Worm (Caenorhabditis elegans) whole organism, mixed stage, embryonic: ENCODE measurements around the gene swsn-6.

Experiments
- M03D4.4 ChIP-seq: sonication (generic microtip); optimal IDR thresholded peaks from 2 replicates; lab custom pipeline; 2017; ENCODE audit warnings: mild to moderate bottlenecking, missing genetic modification characterization, missing compliant biosample characterization
- blmp-1 ChIP-seq: fragments of 150-350 bp; optimal IDR thresholded peaks from 2 replicates; lab custom pipeline; 2014; ENCODE audit warnings: missing biosample characterization, missing genetic modification characterization
- ceh-39 ChIP-seq: fragments of 150-350 bp; optimal IDR thresholded peaks from 2 replicates; lab custom pipeline; 2014; ENCODE audit warnings: missing biosample characterization, missing genetic modification characterization
- ceh-43 ChIP-seq: fragments of 200-800 bp; sonication (Bioruptor generic); optimal IDR thresholded peaks from 2 replicates; lab custom pipeline; 2018; ENCODE audit warnings: mild to moderate bottlenecking, missing genetic modification characterization, moderate library complexity, missing compliant biosample characterization
- ceh-83 ChIP-seq: fragments of 200-800 bp; sonication (Bioruptor generic); optimal IDR thresholded peaks from 2 replicates; lab custom pipeline; 2018; ENCODE audit warnings: mild to moderate bottlenecking, missing genetic modification characterization, missing compliant biosample characterization
- ces-1 ChIP-seq: fragments of 150-350 bp; optimal IDR thresholded peaks from 2 replicates; lab custom pipeline; 2014; ENCODE audit warnings: missing biosample characterization, missing genetic modification reagents, missing genetic modification characterization
- cnd-1 ChIP-seq: fragments of 200-800 bp; sonication (Bioruptor generic); optimal IDR thresholded peaks from 2 replicates; lab custom pipeline; 2018; ENCODE audit warnings: mild to moderate bottlenecking, missing genetic modification characterization, missing compliant biosample characterization
- drap-1 ChIP-seq: fragments of 200-800 bp; sonication (Bioruptor generic); optimal IDR thresholded peaks from 3 replicates; lab custom pipeline; 2018; ENCODE audit warnings: mild to moderate bottlenecking, missing genetic modification characterization, missing compliant biosample characterization
- elt-3 ChIP-seq: fragments of 150-350 bp; optimal IDR thresholded peaks from 2 replicates; lab custom pipeline; 2014; ENCODE audit warnings: missing biosample characterization, missing genetic modification characterization
- flh-1 ChIP-seq: fragments of 200-800 bp; sonication (Bioruptor generic); optimal IDR thresholded peaks from 2 replicates; lab custom pipeline; 2018; ENCODE audit warnings: mild to moderate bottlenecking, missing genetic modification characterization, moderate library complexity, missing compliant biosample characterization
- ham-2 ChIP-seq: fragments of 200-800 bp; sonication (Bioruptor generic); optimal IDR thresholded peaks from 2 replicates; lab custom pipeline; 2018; ENCODE audit warnings: mild to moderate bottlenecking, missing genetic modification characterization, missing compliant biosample characterization
- hlh-1 ChIP-seq: fragments of 150-350 bp; optimal IDR thresholded peaks from 2 replicates; lab custom pipeline; 2014; ENCODE audit warnings: missing biosample characterization, missing genetic modification reagents, missing genetic modification characterization
- lin-13 ChIP-seq: fragments of 150-350 bp; optimal IDR thresholded peaks from 2 replicates; lab custom pipeline; 2014; ENCODE audit warnings: missing biosample characterization, missing genetic modification characterization
- lin-32 ChIP-seq: fragments of 200-800 bp; sonication (Bioruptor generic); optimal IDR thresholded peaks from 2 replicates; lab custom pipeline; 2018; ENCODE audit warnings: mild to moderate bottlenecking, missing genetic modification characterization, missing compliant biosample characterization
- lsy-2 ChIP-seq: fragments of 150-350 bp; optimal IDR thresholded peaks from 2 replicates; lab custom pipeline; 2014; ENCODE audit warnings: missing biosample characterization, missing genetic modification characterization
- mab-5 ChIP-seq: fragments of 150-350 bp; optimal IDR thresholded peaks from 2 replicates; lab custom pipeline; 2014; ENCODE audit warnings: missing biosample characterization, missing genetic modification characterization
- mep-1 ChIP-seq: fragments of 150-350 bp; optimal IDR thresholded peaks from 2 replicates; lab custom pipeline; 2017; ENCODE audit warnings: missing biosample characterization, missing genetic modification reagents, missing genetic modification characterization, inconsistent platforms
- mls-2 ChIP-seq: sonication (generic microtip); optimal IDR thresholded peaks from 2 replicates; lab custom pipeline; 2016; ENCODE audit warnings: mild to moderate bottlenecking, missing genetic modification characterization, moderate library complexity, missing compliant biosample characterization
- nhr-12 ChIP-seq: fragments of 150-350 bp; optimal IDR thresholded peaks from 2 replicates; lab custom pipeline; 2014; ENCODE audit warnings: missing biosample characterization, missing genetic modification characterization
- nhr-2 ChIP-seq: fragments of 150-350 bp; optimal IDR thresholded peaks from 2 replicates; lab custom pipeline; 2014; ENCODE audit warnings: missing biosample characterization, missing genetic modification characterization
- nhr-237 ChIP-seq: fragments of 150-350 bp; optimal IDR thresholded peaks from 2 replicates; lab custom pipeline; 2014; ENCODE audit warnings: missing biosample characterization, missing genetic modification characterization
- nhr-28 ChIP-seq: fragments of 150-350 bp; optimal IDR thresholded peaks from 2 replicates; lab custom pipeline; 2014; ENCODE audit warnings: missing biosample characterization, missing genetic modification characterization
- nhr-76 ChIP-seq: sonication (generic microtip); optimal IDR thresholded peaks from 2 replicates; lab custom pipeline; 2017; ENCODE audit warnings: missing biosample characterization, missing genetic modification characterization
- snpc-4 ChIP-seq: fragments of 150-350 bp; optimal IDR thresholded peaks from 2 replicates; lab custom pipeline; 2014; ENCODE audit warnings: missing biosample characterization, missing genetic modification characterization
- sptf-1 ChIP-seq: sonication (generic microtip); optimal IDR thresholded peaks from 2 replicates; lab custom pipeline; 2017; ENCODE audit warnings: mild to moderate bottlenecking, missing genetic modification characterization, moderate library complexity, missing compliant biosample characterization
- tbx-8 ChIP-seq: fragments of 200-800 bp; sonication (Bioruptor generic); optimal IDR thresholded peaks from 2 replicates; lab custom pipeline; 2018; ENCODE audit warnings: mild to moderate bottlenecking, missing genetic modification characterization, moderate library complexity, missing compliant biosample characterization
- unc-39 ChIP-seq: fragments of 150-350 bp; optimal IDR thresholded peaks from 2 replicates; lab custom pipeline; 2014; ENCODE audit warnings: missing biosample characterization, missing genetic modification characterization
- unc-62 ChIP-seq: fragments of 150-350 bp; optimal IDR thresholded peaks from 2 replicates; lab custom pipeline; 2014; ENCODE audit warnings: missing biosample characterization, missing genetic modification reagents, missing genetic modification characterization
- ztf-11 ChIP-seq: fragments of 150-350 bp; optimal IDR thresholded peaks from 2 replicates; lab custom pipeline; 2014; ENCODE audit warnings: missing biosample characterization, missing genetic modification characterization

The swsn-6 gene

ce11 chrIV:5360533-5360932 lies 34.3 kb upstream of the swsn-6 start, which contains the start of gene F41H10.5:
Gene F41H10.5 (plus strand): TSS chrIV:5360907.
- no peak for TF ChIP-seq nhr-28 (tag; lab: Kevin White, UChicago)
- no peak for TF ChIP-seq lsy-2 (tag; lab: Kevin White, UChicago)
- no peak for TF ChIP-seq M03D4.4 (tag; lab: Kevin White, UChicago)
- TF ChIP-seq ztf-11 (tag; lab: Kevin White, UChicago), result no peak
- TF ChIP-seq sptf-1 (tag; lab: Kevin White, UChicago), result no peak
- TF ChIP-seq, all 35 proteins: peak for 0

ce11 chrIV:5364135-5364609 lies 30.7 kb upstream of the swsn-6 start, which contains the start of the genes hda-6 and F41H10.4:
Gene hda-6 (minus strand): TSS chrIV:5364306.
Gene F41H10.4 (plus strand): TSS chrIV:5364559.
- no peak for TF ChIP-seq mab-5
- no peak for TF ChIP-seq ces-1 (GFP tag; lab: Kevin White, UChicago)
- no peak for TF ChIP-seq ham-2 (GFP tag; lab: Kevin White, UChicago)
- peak; percentile 4 for TF ChIP-seq nhr-237 (tag; lab: Kevin White, UChicago)
- TF ChIP-seq mep-1 (tag; lab: Kevin White, UChicago), result peak; percentile 29
- peak; percentile 70 for TF ChIP-seq lin-13
- peak; percentile 61 for TF ChIP-seq lsy-2 (tag; lab: Kevin White, UChicago)
- no peak for TF ChIP-seq elt-3 (tag; lab: Kevin White, UChicago)
- TF ChIP-seq nhr-12 (tag; lab: Kevin White, UChicago), result no peak

ce11 chrIV:5366567-5366966 lies 28.3 kb upstream of the swsn-6 start, which contains the start of gene sand-1:
Gene sand-1 (plus strand): TSS chrIV:5366867.
- TF ChIP-seq ceh-43 (GFP tag; lab: Kevin White, UChicago), result no peak
- TF ChIP-seq ceh-39 (tag; lab: Kevin White, UChicago), result no peak
- TF ChIP-seq hlh-1 (tag; lab: Kevin White, UChicago), result no peak
- no peak for TF ChIP-seq nhr-76
- no peak for TF ChIP-seq mep-1 (tag; lab: Kevin White, UChicago)
- TF ChIP-seq lin-13, result no peak
- no peak for TF ChIP-seq ces-1 (GFP tag; lab: Kevin White, UChicago)
- TF ChIP-seq nhr-2 (tag; lab: Kevin White, UChicago), result no peak
- no peak for TF ChIP-seq unc-62 (GFP tag; lab: Kevin White, UChicago)
- TF ChIP-seq lin-32, result no peak
- no peak for TF ChIP-seq blmp-1 (tag; lab: Kevin White, UChicago)
- TF ChIP-seq flh-1 (GFP tag; lab: Kevin White, UChicago), result no peak
- TF ChIP-seq tbx-8, result no peak
- TF ChIP-seq sptf-1 (tag; lab: Kevin White, UChicago), result no peak
- TF ChIP-seq drap-1 (GFP tag; lab: Kevin White, UChicago), result no peak
- no peak for TF ChIP-seq nhr-28 (tag; lab: Kevin White, UChicago)

ce11 chrIV:5367899-5368298 lies 26.9 kb upstream of the swsn-6 start:
- TF ChIP-seq cnd-1 (tag; lab: Kevin White, UChicago) (no peak), ztf-11 (tag; lab: Kevin White, UChicago) (no peak), lsy-2 (tag; lab: Kevin White, UChicago) (no peak), tbx-8 (no peak), unc-39 (tag; lab: Kevin White, UChicago) (no peak), snpc-4 (no peak), ceh-83 (GFP tag; lab: Kevin White, UChicago) (no peak), nhr-2 (tag; lab: Kevin White, UChicago) (no peak), nhr-28 (tag; lab: Kevin White, UChicago) (no peak), unc-62 (GFP tag; lab: Kevin White, UChicago) (no peak), ham-2 (GFP tag; lab: Kevin White, UChicago) (no peak), ceh-43 (GFP tag; lab: Kevin White, UChicago) (no peak), lin-32 (no peak), mls-2 (tag; lab: Kevin White, UChicago) (no peak), nhr-237 (tag; lab: Kevin White, UChicago) (no peak), ces-1 (GFP tag; lab: Kevin White, UChicago) (no peak), hlh-1 (tag; lab: Kevin White, UChicago) (no peak)

DNA sequence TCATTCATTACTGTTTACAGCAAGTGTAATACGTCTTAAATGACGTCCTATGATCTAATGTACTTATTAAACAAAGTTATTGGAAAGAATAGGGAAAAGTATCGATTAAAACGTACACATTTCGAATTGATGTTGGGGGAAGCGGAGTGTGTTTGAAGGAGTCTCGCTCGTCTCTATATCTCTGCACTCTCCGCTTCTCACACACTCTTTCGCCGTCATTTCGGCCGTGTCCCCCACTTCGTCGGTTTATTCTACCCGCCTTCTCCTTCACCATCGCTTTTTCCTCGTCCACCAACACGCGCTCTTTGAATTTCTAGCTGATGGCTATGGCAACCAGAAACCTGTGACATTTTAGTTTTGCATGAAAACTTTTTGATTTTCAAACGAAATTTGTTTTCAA lies 26.0 kb upstream of the swsn-6 start:
- TF ChIP-seq ham-2 (GFP tag; lab: Kevin White, UChicago), result peak; percentile 71
- no peak for TF ChIP-seq mab-5
- TF ChIP-seq ces-1 (GFP tag; lab: Kevin White, UChicago), result peak; percentile 43
- no peak for TF ChIP-seq nhr-28 (tag; lab: Kevin White, UChicago)
- no peak for TF ChIP-seq blmp-1 (tag; lab: Kevin White, UChicago)
